Worm (Caenorhabditis elegans) whole organism, L4/young adult: ENCODE results near the gene ZK105.3.

Experiments
- W03F9.2 ChIP-seq: fragments of 150-350 bp; optimal IDR thresholded peaks from 2 replicates; lab custom pipeline; 2014; ENCODE audit warnings: missing biosample characterization, missing genetic modification characterization
- dao-5 ChIP-seq: sonication (generic microtip); optimal IDR thresholded peaks from 2 replicates; lab custom pipeline; 2016; ENCODE audit warnings: missing genotype, missing genetic modification characterization, moderate library complexity, missing compliant biosample characterization

- no peak for TF ChIP-seq dao-5 (tag; lab: Kevin White, UChicago)
- TF ChIP-seq W03F9.2 (tag; lab: Kevin White, UChicago), result no peak
These were observed 49.0 kb downstream of the ZK105.3 start for ce11 chrV:7745903-7746302.
